Worm (Caenorhabditis elegans): ENCODE data around the gene ubxn-2.

The ubxn-2 gene

ce11 chrIV:2753541-2753940, 27.9 kb upstream of the ubxn-2 start:
- TF ChIP-seq pha-4 (tag; optimal IDR thresholded peaks at IDR 0.05) = no peak
- TF ChIP-seq ceh-31 (tag; optimal IDR thresholded peaks at IDR 0.05) = no peak
- TF ChIP-seq hlh-6 (tag; optimal IDR thresholded peaks at IDR 0.05) = no peak
- no peak for TF ChIP-seq tbx-2 (tag; optimal IDR thresholded peaks at IDR 0.05)
- no peak for TF ChIP-seq ceh-6 (GFP tag; optimal IDR thresholded peaks at IDR 0.05)
- TF ChIP-seq ztf-16 (tag; optimal IDR thresholded peaks at IDR 0.05) = no peak
- no peak for TF ChIP-seq C08G9.2 (tag; optimal IDR thresholded peaks at IDR 0.05)
- TF ChIP-seq ets-4 (tag; optimal IDR thresholded peaks at IDR 0.05) = no peak

- TF ChIP-seq lim-6 (tag; optimal IDR thresholded peaks at IDR 0.05) (no peak), fkh-10 (GFP tag; optimal IDR thresholded peaks at IDR 0.05) (no peak), hlh-6 (tag; optimal IDR thresholded peaks at IDR 0.05) (no peak), fkh-6 (tag; optimal IDR thresholded peaks at IDR 0.05) (no peak), hlh-8 (tag; optimal IDR thresholded peaks at IDR 0.05) (no peak)
These were observed 25.9 kb upstream of the ubxn-2 start, which contains the start of gene Y54G2A.41 for ce11 chrIV:2751568-2751967. Y54G2A.41 (plus strand) TSS chrIV:2751868.

DNA sequence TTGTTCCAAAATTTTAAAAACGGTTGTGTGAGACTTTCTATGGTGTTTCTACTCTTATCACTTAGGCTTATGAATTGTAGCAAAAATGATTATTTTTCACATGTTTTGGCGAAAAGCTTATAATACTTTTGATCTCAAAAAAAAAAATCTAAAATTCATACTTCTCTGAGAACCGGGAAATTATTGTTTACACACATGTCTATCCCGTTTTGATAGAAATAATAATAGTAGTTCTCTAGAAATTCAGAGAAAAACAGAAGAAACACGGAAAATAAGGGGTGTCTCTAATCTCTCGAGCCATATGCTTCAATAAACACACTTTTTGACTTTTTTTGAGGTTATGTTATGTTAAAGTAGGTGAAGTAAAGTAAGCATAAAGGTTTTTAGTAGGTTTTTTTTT, 25.0 kb upstream of the ubxn-2 start:
- TF ChIP-seq fax-1 (tag; optimal IDR thresholded peaks at IDR 0.05) (no peak), nhr-11 (tag; optimal IDR thresholded peaks at IDR 0.05) (no peak), ztf-16 (tag; optimal IDR thresholded peaks at IDR 0.05) (no peak), elt-2 (tag; optimal IDR thresholded peaks at IDR 0.05) (no peak), mec-3 (tag; optimal IDR thresholded peaks at IDR 0.05; ENCODE audit: borderline replicate concordance) (no peak), sox-2 (GFP tag; IDR thresholded peaks at IDR 0.05) (no peak), ahr-1 (tag; optimal IDR thresholded peaks at IDR 0.05) (no peak), fkh-10 (GFP tag; optimal IDR thresholded peaks at IDR 0.05) (no peak), pax-1 (tag; optimal IDR thresholded peaks at IDR 0.05) (no peak)

DNA sequence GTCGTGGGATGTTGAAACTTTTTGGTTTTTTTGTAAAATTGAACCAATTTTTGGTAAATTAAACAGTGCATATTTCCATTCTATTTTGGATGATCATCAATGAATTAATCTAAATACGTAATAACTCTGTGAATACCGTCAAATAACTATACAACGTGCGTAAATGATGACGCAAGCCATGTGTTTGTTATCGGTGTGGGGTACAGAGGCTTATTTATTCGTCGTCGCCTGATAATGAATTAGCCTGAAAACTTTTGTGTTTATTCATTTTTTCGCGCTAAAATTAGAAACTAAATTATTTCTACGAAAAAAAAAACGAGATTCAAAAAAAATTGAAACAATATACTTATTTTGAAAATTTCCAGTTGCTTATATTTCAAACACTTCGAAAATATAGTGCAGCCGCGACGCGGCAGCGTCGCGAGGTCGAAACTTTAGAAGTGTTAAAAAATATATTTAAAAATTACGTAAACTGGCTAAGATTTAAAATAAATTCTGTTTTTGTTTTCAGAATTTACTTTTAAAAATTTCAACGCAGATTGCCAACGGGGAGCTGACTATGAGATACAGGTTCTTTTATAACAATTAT, 23.3 kb upstream of the ubxn-2 start:
- TF ChIP-seq ceh-24 (tag; optimal IDR thresholded peaks at IDR 0.05) (no peak), T23F11.4 (GFP tag; optimal IDR thresholded peaks at IDR 0.05) (no peak), eyg-1 (tag; optimal IDR thresholded peaks at IDR 0.05) (no peak), ceh-9 (tag; optimal IDR thresholded peaks at IDR 0.05) (no peak), ceh-2 (tag; optimal IDR thresholded peaks at IDR 0.05) (no peak), elt-2 (tag; optimal IDR thresholded peaks at IDR 0.05) (peak; percentile 66), sdc-2 (tag; optimal IDR thresholded peaks at IDR 0.05) (no peak)

- TF ChIP-seq elt-4 (tag; optimal IDR thresholded peaks at IDR 0.05) (no peak), unc-42 (tag; optimal IDR thresholded peaks at IDR 0.05) (peak; percentile 3)
These were observed 21.9 kb upstream of the ubxn-2 start for ce11 chrIV:2747385-2748007.

- TF ChIP-seq ceh-19 (GFP tag; optimal IDR thresholded peaks at IDR 0.05) = no peak
- TF ChIP-seq elt-4 (tag; optimal IDR thresholded peaks at IDR 0.05) = no peak
- TF ChIP-seq pat-9 (tag; optimal IDR thresholded peaks at IDR 0.05) = no peak
- no peak for TF ChIP-seq ceh-34 (tag; optimal IDR thresholded peaks at IDR 0.05)
- TF ChIP-seq nhr-232 (tag; optimal IDR thresholded peaks at IDR 0.05) = no peak
- no peak for TF ChIP-seq unc-55 (GFP tag; optimal IDR thresholded peaks at IDR 0.05)
- no peak for TF ChIP-seq K09A11.1 (tag; optimal IDR thresholded peaks at IDR 0.05; ENCODE audit: insufficient read depth)
- no peak for TF ChIP-seq hlh-30 (tag; optimal IDR thresholded peaks at IDR 0.05; ENCODE audit: insufficient read depth)
- no peak for TF ChIP-seq hlh-13 (GFP tag; optimal IDR thresholded peaks at IDR 0.05)
- no peak for TF ChIP-seq nhr-11 (tag; optimal IDR thresholded peaks at IDR 0.05)
- no peak for TF ChIP-seq sox-2 (GFP tag; IDR thresholded peaks at IDR 0.05)
- TF ChIP-seq ceh-24 (tag; optimal IDR thresholded peaks at IDR 0.05) = no peak
- TF ChIP-seq elt-2 (tag; optimal IDR thresholded peaks at IDR 0.05) = no peak
- TF ChIP-seq tbx-7 (tag; optimal IDR thresholded peaks at IDR 0.05) = no peak
- TF ChIP-seq dve-1 (tag; optimal IDR thresholded peaks at IDR 0.05) = no peak
- no peak for TF ChIP-seq ceh-9 (tag; optimal IDR thresholded peaks at IDR 0.05)
These were observed 16.9 kb upstream of the ubxn-2 start, which contains the start of gene nhr-277 for ce11 chrIV:2742470-2743044. nhr-277 (plus strand) TSS chrIV:2742994.
